Fruit fly (Drosophila melanogaster): ENCODE measurements around the gene CHOp24.

- TF ChIP-seq CG8478 (optimal IDR thresholded peaks at IDR 0.05), result no peak
- TF ChIP-seq CTCF (optimal IDR thresholded peaks at IDR 0.05), result no peak
These were observed 46.9 kb downstream of the CHOp24 start for dm6 chrX:4587584-4587983.
